Fruit fly (Drosophila melanogaster): Measurements from ENCODE around the gene bard.

DNA sequence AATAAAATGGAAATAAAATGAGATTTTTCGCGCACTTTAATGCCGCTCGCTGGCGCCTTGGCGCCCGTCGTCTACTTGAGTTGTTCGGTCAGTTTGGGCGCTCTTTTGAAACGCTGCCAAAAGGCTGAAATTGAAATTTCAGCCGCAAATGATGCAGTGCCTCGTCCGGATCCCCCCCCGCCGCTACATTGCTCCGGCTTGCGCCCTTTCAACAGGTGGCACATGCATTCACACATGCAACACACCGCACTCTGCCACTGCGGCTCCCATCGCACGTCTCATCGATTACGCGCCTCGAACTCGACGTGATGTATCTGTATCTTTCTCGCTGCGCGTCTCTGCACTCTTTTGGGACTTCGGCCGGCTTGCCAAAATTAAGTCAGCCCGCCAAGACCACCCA lies 16.7 kb downstream of the bard start:
- TF ChIP-seq CG33017 (tag; optimal IDR thresholded peaks at IDR 0.05) (no peak), CG7045 (GFP tag; optimal IDR thresholded peaks at IDR 0.05) (no peak), kay (GFP tag; ENCODE audit: borderline replicate concordance) (no peak), Mnt (GFP tag; optimal IDR thresholded peaks at IDR 0.05) (no peak), bab1 (GFP tag; optimal IDR thresholded peaks at IDR 0.05) (no peak), cic (GFP tag; optimal IDR thresholded peaks at IDR 0.05) (no peak), CG7101 (tag; optimal IDR thresholded peaks at IDR 0.05) (no peak), CG11617 (GFP tag; optimal IDR thresholded peaks at IDR 0.05) (no peak), toe (GFP tag; optimal IDR thresholded peaks at IDR 0.05) (no peak)

Measured in whole organism, adult.